Worm (Caenorhabditis elegans): ENCODE measurements around the gene C50E3.5.

Gene C50E3.5

ce11 chrV:7622011-7622465, 34.2 kb downstream of the C50E3.5 start, which contains the start of gene C50E3.12:
C50E3.12 (minus strand) TSS chrV:7622061.
- no peak for TF ChIP-seq rcor-1 (GFP tag; IDR thresholded peaks at IDR 0.05)
- no peak for TF ChIP-seq snpc-1.1 (tag; optimal IDR thresholded peaks at IDR 0.05; ENCODE audit: insufficient read depth)
- TF ChIP-seq Y95B8A.8 (GFP tag; IDR thresholded peaks at IDR 0.05): no peak
- no peak for TF ChIP-seq bed-1 (GFP tag; IDR thresholded peaks at IDR 0.05)
- peak; percentile 30 for TF ChIP-seq xnd-1 (tag; optimal IDR thresholded peaks at IDR 0.05)
- no peak for TF ChIP-seq sea-2 (GFP tag; IDR thresholded peaks at IDR 0.05)
- no peak for TF ChIP-seq hsf-1 (GFP tag; IDR thresholded peaks at IDR 0.05)
- TF ChIP-seq bed-2 (GFP tag; IDR thresholded peaks at IDR 0.05): no peak
- TF ChIP-seq let-526 (GFP tag; IDR thresholded peaks at IDR 0.05): no peak
- no peak for TF ChIP-seq unc-130 (GFP tag; optimal IDR thresholded peaks at IDR 0.05)
- no peak for TF ChIP-seq hlh-26 (GFP tag; conservative IDR thresholded peaks at IDR 0.05)
- no peak for TF ChIP-seq ztf-26 (tag; optimal IDR thresholded peaks at IDR 0.05)
- no peak for TF ChIP-seq tbx-9 (tag; optimal IDR thresholded peaks at IDR 0.05; ENCODE audit: borderline replicate concordance)
- TF ChIP-seq ztf-22 (GFP tag; optimal IDR thresholded peaks at IDR 0.05): no peak
- TF ChIP-seq B0019.2 (GFP tag; conservative IDR thresholded peaks at IDR 0.05): no peak
- peak; percentile 5 for TF ChIP-seq lsl-1 (GFP tag; optimal IDR thresholded peaks at IDR 0.05)
- TF ChIP-seq pbrm-1 (GFP tag; IDR thresholded peaks at IDR 0.05): no peak
- no peak for TF ChIP-seq mcd-1 (GFP tag; IDR thresholded peaks at IDR 0.05)
- TF ChIP-seq lin-54 (GFP tag; optimal IDR thresholded peaks at IDR 0.05): no peak
- no peak for TF ChIP-seq gei-17 (GFP tag; optimal IDR thresholded peaks at IDR 0.05)
- TF ChIP-seq snpc-4 (GFP tag; optimal IDR thresholded peaks at IDR 0.05): no peak
- no peak for TF ChIP-seq snpc-4 (tag; optimal IDR thresholded peaks at IDR 0.05)
- TF ChIP-seq attf-6 (GFP tag; IDR thresholded peaks at IDR 0.05): no peak
- no peak for TF ChIP-seq cebp-1 (GFP tag; IDR thresholded peaks at IDR 0.05)
- TF ChIP-seq cebp-1 (tag; optimal IDR thresholded peaks at IDR 0.05): no peak
- no peak for TF ChIP-seq madf-10 (tag; optimal IDR thresholded peaks at IDR 0.05)
- TF ChIP-seq F23B12.7 (tag; optimal IDR thresholded peaks at IDR 0.05; ENCODE audit: insufficient read depth): no peak
- no peak for TF ChIP-seq B0261.1 (tag; optimal IDR thresholded peaks at IDR 0.05)
- TF ChIP-seq sdz-38 (tag; optimal IDR thresholded peaks at IDR 0.05): no peak
- no peak for TF ChIP-seq lin-26 (GFP tag; IDR thresholded peaks at IDR 0.05)
- no peak for TF ChIP-seq die-1 (tag; optimal IDR thresholded peaks at IDR 0.05)
- no peak for TF ChIP-seq zfh-2 (GFP tag; conservative IDR thresholded peaks at IDR 0.05)
- TF ChIP-seq madf-8 (GFP tag; conservative IDR thresholded peaks at IDR 0.05): peak; percentile 75
- peak; percentile 45 for TF ChIP-seq dpl-1 (GFP tag; optimal IDR thresholded peaks at IDR 0.05)
- peak; percentile 89 for TF ChIP-seq madf-6 (GFP tag; IDR thresholded peaks at IDR 0.05)
- TF ChIP-seq ceh-79 (tag; optimal IDR thresholded peaks at IDR 0.05): no peak
- TF ChIP-seq F33H1.4 (GFP tag; IDR thresholded peaks at IDR 0.05): 0 out of 2 replicates have a peak, but pooled peaks have one; percentile 11
- TF ChIP-seq nhr-27 (tag; optimal IDR thresholded peaks at IDR 0.05): no peak
- TF ChIP-seq hmg-1.2 (GFP tag; IDR thresholded peaks at IDR 0.05): no peak
- peak; percentile 79 for TF ChIP-seq efl-1 (GFP tag; optimal IDR thresholded peaks at IDR 0.05)
- no peak for TF ChIP-seq F49E8.2 (tag; optimal IDR thresholded peaks at IDR 0.05; ENCODE audit: insufficient read depth)
- no peak for TF ChIP-seq nfya-1 (tag; optimal IDR thresholded peaks at IDR 0.05; ENCODE audit: borderline replicate concordance, insufficient read depth)
- TF ChIP-seq F10E7.11 (tag; optimal IDR thresholded peaks at IDR 0.05): no peak

All from whole organism, young adult.